Fruit fly (Drosophila melanogaster) ovary, adult (tissue): ENCODE data around the gene CG13056.

ENCODE experiments used
- CG17801 ChIP-seq: fragments of 200-800 bp; optimal IDR thresholded peaks from 2 replicates; lab custom pipeline; 2019; ENCODE audit warnings: missing biosample characterization, mild to moderate bottlenecking, missing genetic modification characterization, moderate library complexity; ENCODE audit not compliant: partially characterized antibody

The CG13056 gene

dm6 chr3L:16368199-16368598 is 35.1 kb downstream of the CG13056 start, which contains the start of gene CG4842:
CG4842 (plus strand) TSS chr3L:16368389.
- TF ChIP-seq CG17801 (GFP tag; lab: Kevin White, UChicago) = no peak

DNA sequence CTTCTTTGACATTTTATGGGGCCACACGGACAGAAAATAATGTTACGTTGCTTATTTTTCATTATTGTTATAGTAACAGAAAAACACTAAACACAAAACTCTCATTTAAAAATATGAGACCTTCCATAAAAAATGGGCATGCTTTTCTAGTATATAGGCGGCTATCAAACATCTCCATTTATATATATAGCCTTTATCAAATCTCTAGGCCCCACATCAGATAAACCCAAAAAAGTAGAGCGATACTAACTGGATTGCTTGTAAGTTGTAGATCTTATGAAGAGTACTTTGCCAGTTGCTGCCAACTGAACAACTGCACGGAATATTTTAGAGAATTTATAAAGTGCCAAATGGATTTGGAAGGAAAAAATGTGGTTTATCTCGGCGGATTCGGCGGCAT is 36.4 kb downstream of the CG13056 start, which contains the start of gene CG18814:
Gene CG18814 (plus strand): TSS at position 301 of the 400 bp plus-strand sequence.
- TF ChIP-seq CG17801 (GFP tag; lab: Kevin White, UChicago) = no peak

DNA sequence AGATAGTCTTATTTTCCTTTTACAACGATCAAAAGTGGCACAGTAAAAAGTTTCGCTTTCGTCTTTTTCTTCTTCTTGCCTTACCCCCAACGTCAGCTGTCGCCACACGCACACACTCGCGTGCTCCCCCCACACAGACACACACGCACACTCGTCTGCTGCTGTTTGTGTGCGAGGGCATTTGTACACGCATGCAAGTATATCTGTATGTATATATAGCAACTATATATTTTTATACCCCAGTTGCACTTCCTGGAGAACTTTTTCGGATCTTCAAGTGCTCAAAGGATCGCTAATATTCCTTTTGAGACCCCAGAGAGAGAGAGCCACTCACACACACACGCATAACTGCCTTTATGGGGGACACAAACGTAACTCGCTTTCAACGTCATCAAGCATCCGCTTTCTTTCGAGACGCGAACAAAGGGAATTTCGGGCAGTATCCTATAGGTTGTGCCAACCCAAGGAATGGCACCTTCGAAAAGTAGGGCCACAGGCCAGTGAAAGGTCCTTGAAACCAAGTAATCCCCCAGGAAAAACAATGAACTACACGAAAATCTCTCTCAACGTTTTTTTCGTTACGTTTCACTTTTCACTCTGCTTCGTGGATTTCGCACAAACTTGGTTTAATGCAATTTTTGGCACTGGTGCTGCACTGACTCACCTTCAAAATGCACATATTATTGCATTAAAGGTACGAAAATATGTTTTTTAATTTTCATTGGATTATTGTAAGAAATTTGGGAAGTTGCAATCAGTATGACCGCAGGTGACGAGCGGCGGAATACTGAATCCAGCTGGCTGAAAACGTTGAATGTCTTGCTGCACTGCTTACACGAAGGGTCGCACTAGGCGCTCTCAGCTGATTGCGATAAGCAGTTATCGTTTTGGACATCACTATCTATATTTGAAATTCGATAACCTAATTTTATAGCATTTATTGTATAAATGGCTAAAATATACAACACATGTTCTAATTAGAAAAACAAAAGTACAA is 45.0 kb downstream of the CG13056 start, which contains the start of gene roq:
Gene roq (minus strand): TSS at position 799 of the 997 bp plus-strand sequence.
- TF ChIP-seq CG17801 (GFP tag; lab: Kevin White, UChicago) = peak; percentile 21

DNA sequence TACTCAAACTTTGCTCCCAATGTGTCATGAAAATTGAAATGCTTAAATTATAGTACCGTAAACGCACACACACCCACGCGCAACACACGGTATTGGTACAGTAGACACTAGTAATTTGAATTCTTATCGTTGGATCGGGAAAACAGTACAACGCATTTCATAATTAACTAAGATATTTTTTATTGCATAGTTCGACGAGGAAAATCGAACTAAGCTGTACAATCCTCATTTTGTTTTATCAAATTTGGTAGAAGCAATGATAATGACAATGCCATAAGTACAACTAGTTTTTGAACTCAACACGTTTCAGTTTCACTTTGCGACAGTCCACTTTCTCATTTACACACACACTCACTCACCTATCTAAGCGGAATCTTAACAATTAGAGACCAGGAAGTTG is 47.7 kb downstream of the CG13056 start:
- peak; percentile 74 for TF ChIP-seq CG17801 (GFP tag; lab: Kevin White, UChicago)

dm6 chr3L:16381184-16381797 is 48.2 kb downstream of the CG13056 start, which contains the start of gene Agpat4:
Agpat4 (minus strand) TSS chr3L:16381570.
- no peak for TF ChIP-seq CG17801 (GFP tag; lab: Kevin White, UChicago)

dm6 chr3L:16383056-16383455 is 49.9 kb downstream of the CG13056 start:
- no peak for TF ChIP-seq CG17801 (GFP tag; lab: Kevin White, UChicago)
